Worm (Caenorhabditis elegans) whole organism, midembryonic: ENCODE measurements around the gene T01D3.1.

Experiments
- T22C8.4 ChIP-seq: fragments of 200-800 bp; sonication (Bioruptor generic); IDR thresholded peaks from 2 replicates; pipeline ENCODE4 v1.3.6; 2022; ENCODE audit warnings: missing genetic modification characterization, missing compliant biosample characterization
- cog-1 ChIP-seq: sonication (generic microtip); optimal IDR thresholded peaks from 2 replicates; lab custom pipeline; 2016; ENCODE audit warnings: missing genetic modification characterization, missing compliant biosample characterization
- flt-1 ChIP-seq: fragments of 200-800 bp; sonication (Bioruptor generic); IDR thresholded peaks from 2 replicates; pipeline ENCODE4 v1.3.6; 2022; ENCODE audit warnings: missing genetic modification characterization, missing compliant biosample characterization
- klf-2 ChIP-seq: fragments of 200-800 bp; sonication (Bioruptor generic); conservative IDR thresholded peaks from 2 replicates; pipeline ENCODE4 v1.3.6; 2022; ENCODE audit warnings: missing genetic modification reagents, missing genetic modification characterization, missing compliant biosample characterization
- med-1 ChIP-seq: sonication (generic microtip); optimal IDR thresholded peaks from 2 replicates; lab custom pipeline; 2017; ENCODE audit warnings: missing genetic modification characterization, mild to moderate bottlenecking, missing compliant biosample characterization, antibody characterized with exemption, missing genetic modification reagents; ENCODE audit not compliant: insufficient read depth
- ref-1 ChIP-seq: fragments of 200-800 bp; sonication (Bioruptor generic); conservative IDR thresholded peaks from 2 replicates; pipeline ENCODE4 v1.3.6; 2022; ENCODE audit warnings: missing genetic modification reagents, missing genetic modification characterization, missing compliant biosample characterization
- tab-1 ChIP-seq: fragments of 200-800 bp; sonication (Bioruptor generic); IDR thresholded peaks from 2 replicates; pipeline ENCODE4 v1.3.6; 2022; ENCODE audit warnings: missing genetic modification characterization, missing compliant biosample characterization
- ztf-23 ChIP-seq: fragments of 200-800 bp; sonication (Bioruptor generic); IDR thresholded peaks from 2 replicates; pipeline ENCODE4 v1.3.6; 2022; ENCODE audit warnings: missing genetic modification reagents, missing genetic modification characterization, missing compliant biosample characterization
- ztf-29 ChIP-seq: fragments of 200-800 bp; sonication (Bioruptor generic); IDR thresholded peaks from 2 replicates; pipeline ENCODE4 v1.3.6; 2022; ENCODE audit warnings: missing genetic modification reagents, missing genetic modification characterization, missing compliant biosample characterization

T01D3.1 gene

DNA sequence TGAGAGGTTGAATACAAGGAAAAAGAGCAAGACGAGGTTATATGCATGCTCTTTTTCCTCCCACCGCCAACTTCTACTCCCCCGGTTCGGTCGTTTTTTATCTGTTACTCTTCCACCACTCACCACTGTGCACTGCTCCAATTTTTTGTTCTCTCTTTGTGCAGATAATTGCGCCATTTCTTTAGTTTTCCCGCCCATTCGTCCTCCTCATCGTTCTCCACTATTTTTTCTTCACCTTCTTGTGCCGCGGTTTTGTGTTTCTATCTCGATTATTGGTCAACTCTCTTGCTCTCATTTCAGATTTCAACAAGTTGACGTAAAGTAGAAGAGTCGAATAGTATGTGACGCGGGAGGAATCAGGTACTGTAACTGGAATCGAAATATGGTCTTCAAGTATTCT lies at the start of gene T01D3.1:
Gene T01D3.1, plus strand, starts transcription at position 301 of the 400 bp plus-strand sequence.
- no peak for TF ChIP-seq cog-1 (tag; lab: Kevin White, UChicago)
- TF ChIP-seq med-1 (GFP tag; lab: Kevin White, UChicago), result no peak
- no peak for TF ChIP-seq tab-1 (GFP tag; lab: Robert Waterston, UW)
- TF ChIP-seq ref-1 (GFP tag; lab: Robert Waterston, UW), result no peak
- TF ChIP-seq klf-2 (GFP tag; lab: Robert Waterston, UW), result no peak
- no peak for TF ChIP-seq T22C8.4 (GFP tag; lab: Robert Waterston, UW)
- no peak for TF ChIP-seq flt-1 (GFP tag; lab: Robert Waterston, UW)
- no peak for TF ChIP-seq ztf-23 (GFP tag; lab: Robert Waterston, UW)
- no peak for TF ChIP-seq ztf-29 (GFP tag; lab: Robert Waterston, UW)

DNA sequence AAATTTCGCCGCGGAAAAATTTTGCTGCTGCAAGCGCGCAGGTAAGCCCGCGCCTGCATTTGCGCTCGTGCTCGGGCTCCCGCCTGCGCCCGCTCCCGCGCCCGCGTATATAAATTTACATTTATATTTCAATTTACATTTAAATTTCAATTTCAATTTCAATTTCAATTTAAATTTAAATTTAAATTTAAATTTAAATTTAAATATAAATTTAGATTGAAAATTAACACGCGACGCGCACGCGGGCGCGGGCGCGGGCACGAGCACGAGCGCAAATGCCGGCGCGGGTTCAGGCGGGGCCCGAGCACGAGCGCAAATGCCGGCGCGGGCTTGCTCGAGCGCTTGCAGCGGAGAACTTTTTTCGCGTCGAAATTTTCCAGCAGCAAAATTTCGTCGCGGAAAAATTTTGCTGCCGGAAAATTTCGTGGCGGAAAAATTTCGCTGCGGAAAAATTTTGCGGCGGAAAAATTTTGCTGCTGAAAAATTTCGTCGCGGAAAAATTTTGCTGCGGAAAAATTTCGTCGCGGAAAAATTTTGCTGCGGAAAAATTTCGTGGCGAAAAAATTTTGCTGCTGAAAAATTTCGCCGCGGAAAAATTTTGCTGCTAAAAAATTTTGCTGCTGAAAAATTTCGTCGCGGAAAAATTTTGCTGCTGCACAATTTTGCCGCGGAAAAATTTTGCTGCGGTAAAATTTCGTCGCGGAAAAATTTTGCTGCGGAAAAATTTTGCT lies 43.7 kb upstream of the T01D3.1 start:
- TF ChIP-seq ztf-23 (GFP tag; lab: Robert Waterston, UW) (peak; percentile 51; the same call in 1 of the 2 replicates), tab-1 (GFP tag; lab: Robert Waterston, UW) (peak; percentile 68; the same call in 1 of the 2 replicates), cog-1 (tag; lab: Kevin White, UChicago) (no peak), ref-1 (GFP tag; lab: Robert Waterston, UW) (no peak; the same call in 1 of the 2 replicates), klf-2 (GFP tag; lab: Robert Waterston, UW) (peak; percentile 70), ztf-29 (GFP tag; lab: Robert Waterston, UW) (peak; percentile 47; the same call in 1 of the 2 replicates), flt-1 (GFP tag; lab: Robert Waterston, UW) (peak; percentile 31), med-1 (GFP tag; lab: Kevin White, UChicago) (no peak), T22C8.4 (GFP tag; lab: Robert Waterston, UW) (no peak)

DNA sequence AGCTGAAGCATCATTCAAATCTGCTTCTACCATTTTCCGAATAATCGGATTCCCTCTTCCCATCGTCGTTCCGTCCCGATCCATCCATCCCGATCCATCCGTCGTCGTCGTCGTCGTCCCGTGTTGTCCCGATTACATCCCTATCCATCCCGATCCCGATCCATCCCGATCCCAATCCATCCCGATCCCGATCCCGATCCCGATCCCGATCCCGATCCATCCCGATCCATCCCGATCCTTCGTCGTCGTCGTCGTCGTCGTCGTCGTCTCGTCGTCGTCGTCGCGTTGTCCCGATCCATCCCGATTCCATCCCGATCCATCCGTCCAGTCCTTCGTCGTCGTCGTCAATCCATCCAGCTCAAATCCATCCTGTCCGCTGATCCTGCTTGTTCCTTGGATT lies 42.5 kb upstream of the T01D3.1 start:
- TF ChIP-seq flt-1 (GFP tag; lab: Robert Waterston, UW), result no peak
- TF ChIP-seq tab-1 (GFP tag; lab: Robert Waterston, UW), result no peak
- TF ChIP-seq cog-1 (tag; lab: Kevin White, UChicago), result no peak
- no peak for TF ChIP-seq ref-1 (GFP tag; lab: Robert Waterston, UW)
- no peak for TF ChIP-seq klf-2 (GFP tag; lab: Robert Waterston, UW)
- no peak for TF ChIP-seq T22C8.4 (GFP tag; lab: Robert Waterston, UW)
- no peak for TF ChIP-seq med-1 (GFP tag; lab: Kevin White, UChicago)
- TF ChIP-seq ztf-23 (GFP tag; lab: Robert Waterston, UW), result no peak
- TF ChIP-seq ztf-29 (GFP tag; lab: Robert Waterston, UW), result no peak

DNA sequence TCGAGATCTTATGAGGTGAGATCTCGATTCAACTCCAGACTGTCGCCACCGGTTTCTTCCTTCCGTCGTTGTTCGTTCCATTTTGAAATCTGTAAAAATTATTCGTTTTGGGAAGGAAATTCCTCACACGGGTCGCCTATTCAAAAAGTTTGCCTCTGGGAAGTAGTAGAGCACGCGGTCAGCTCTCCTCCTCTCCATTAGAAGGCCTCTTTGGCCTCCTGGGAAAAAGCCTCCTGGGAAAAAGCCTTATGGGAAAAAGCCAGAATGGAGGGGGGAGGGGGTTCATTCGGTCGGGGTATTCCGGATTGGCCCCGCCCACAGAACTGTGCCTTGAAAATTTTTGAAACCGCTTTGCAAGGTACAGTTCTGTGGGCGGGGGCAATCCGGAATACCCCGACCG lies 42.1 kb upstream of the T01D3.1 start:
- no peak for TF ChIP-seq flt-1 (GFP tag; lab: Robert Waterston, UW)
- TF ChIP-seq ztf-29 (GFP tag; lab: Robert Waterston, UW), result no peak
- no peak for TF ChIP-seq klf-2 (GFP tag; lab: Robert Waterston, UW)
- no peak for TF ChIP-seq tab-1 (GFP tag; lab: Robert Waterston, UW)
- no peak for TF ChIP-seq ref-1 (GFP tag; lab: Robert Waterston, UW)
- TF ChIP-seq med-1 (GFP tag; lab: Kevin White, UChicago), result no peak
- no peak for TF ChIP-seq ztf-23 (GFP tag; lab: Robert Waterston, UW)

DNA sequence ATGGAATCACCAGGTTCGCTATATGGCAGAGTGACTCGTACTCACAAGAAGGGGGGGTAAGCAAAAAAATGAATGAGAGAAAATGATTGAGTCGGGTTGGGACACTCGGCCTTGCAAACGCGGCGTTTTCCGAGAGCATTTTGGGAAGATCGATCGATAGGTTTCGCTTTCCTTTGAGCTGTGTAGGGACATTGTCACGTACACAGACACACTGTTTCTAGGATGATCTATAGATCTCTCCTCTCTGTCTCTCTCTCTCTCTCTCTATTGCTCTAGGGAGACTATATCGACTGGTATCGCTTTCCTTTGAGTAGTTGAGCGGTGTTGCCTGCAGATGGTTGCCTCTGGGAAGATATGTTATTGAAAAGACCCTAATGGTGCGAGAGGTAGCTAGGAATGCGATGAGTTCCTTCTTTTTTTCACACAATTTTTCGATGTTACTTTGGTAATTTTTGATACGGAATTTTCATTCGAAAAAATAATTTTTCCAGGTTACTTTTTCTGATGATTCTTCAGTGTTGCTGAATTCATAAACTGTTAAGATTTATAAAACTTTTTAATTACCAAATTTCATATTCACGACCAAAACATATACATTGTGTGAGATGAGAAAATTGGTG lies 39.9 kb upstream of the T01D3.1 start, which contains the start of gene H37A05.4:
Gene H37A05.4, minus strand, starts transcription at position 51 of the 620 bp plus-strand sequence.
- TF ChIP-seq med-1 (GFP tag; lab: Kevin White, UChicago), result no peak
- no peak for TF ChIP-seq ztf-29 (GFP tag; lab: Robert Waterston, UW)

DNA sequence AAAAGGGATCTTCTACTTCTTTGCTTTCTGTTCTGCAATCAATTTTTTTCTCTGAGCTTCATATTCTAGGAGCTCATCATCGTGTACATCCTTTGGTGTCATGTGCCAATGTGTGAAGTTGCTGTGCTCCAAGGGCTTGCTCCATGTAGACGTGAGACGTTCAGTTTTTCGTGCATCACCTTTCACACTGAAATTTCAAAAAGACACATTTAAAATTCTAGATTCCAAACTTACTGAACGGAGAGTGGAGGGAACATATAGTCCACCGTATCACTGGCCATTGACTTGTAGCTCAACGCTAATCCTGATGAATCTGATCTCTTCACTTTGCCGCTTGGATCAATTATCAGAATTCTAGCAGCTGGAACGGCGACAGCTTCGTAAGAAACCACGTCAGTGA lies 38.9 kb upstream of the T01D3.1 start:
- TF ChIP-seq tab-1 (GFP tag; lab: Robert Waterston, UW), result no peak
- TF ChIP-seq cog-1 (tag; lab: Kevin White, UChicago), result no peak
- TF ChIP-seq T22C8.4 (GFP tag; lab: Robert Waterston, UW), result no peak
- no peak for TF ChIP-seq klf-2 (GFP tag; lab: Robert Waterston, UW)
- no peak for TF ChIP-seq ref-1 (GFP tag; lab: Robert Waterston, UW)
- no peak for TF ChIP-seq ztf-23 (GFP tag; lab: Robert Waterston, UW)
- no peak for TF ChIP-seq ztf-29 (GFP tag; lab: Robert Waterston, UW)
- TF ChIP-seq med-1 (GFP tag; lab: Kevin White, UChicago), result no peak
- no peak for TF ChIP-seq flt-1 (GFP tag; lab: Robert Waterston, UW)

DNA sequence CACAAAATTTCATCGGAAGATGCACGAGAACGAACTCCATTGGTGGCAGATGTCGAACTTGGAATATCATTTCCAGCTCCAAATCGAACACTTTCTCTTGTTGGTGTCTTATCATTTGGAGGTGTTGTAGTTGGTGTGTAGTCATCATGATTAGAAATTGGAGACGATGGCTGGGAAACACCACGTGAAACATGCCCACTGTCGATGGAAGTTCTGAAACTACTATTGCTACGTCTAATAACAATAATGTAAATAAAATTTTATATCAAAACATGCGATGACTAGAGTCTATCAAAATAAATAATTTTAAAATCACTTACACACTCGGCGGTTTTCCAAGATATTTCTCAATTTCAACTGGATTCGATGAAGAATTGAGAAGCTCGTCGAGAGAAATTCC lies 37.4 kb upstream of the T01D3.1 start:
- TF ChIP-seq ztf-29 (GFP tag; lab: Robert Waterston, UW) (no peak), ztf-23 (GFP tag; lab: Robert Waterston, UW) (no peak), tab-1 (GFP tag; lab: Robert Waterston, UW) (no peak), med-1 (GFP tag; lab: Kevin White, UChicago) (no peak), flt-1 (GFP tag; lab: Robert Waterston, UW) (no peak), T22C8.4 (GFP tag; lab: Robert Waterston, UW) (no peak), cog-1 (tag; lab: Kevin White, UChicago) (no peak), ref-1 (GFP tag; lab: Robert Waterston, UW) (no peak), klf-2 (GFP tag; lab: Robert Waterston, UW) (no peak)

DNA sequence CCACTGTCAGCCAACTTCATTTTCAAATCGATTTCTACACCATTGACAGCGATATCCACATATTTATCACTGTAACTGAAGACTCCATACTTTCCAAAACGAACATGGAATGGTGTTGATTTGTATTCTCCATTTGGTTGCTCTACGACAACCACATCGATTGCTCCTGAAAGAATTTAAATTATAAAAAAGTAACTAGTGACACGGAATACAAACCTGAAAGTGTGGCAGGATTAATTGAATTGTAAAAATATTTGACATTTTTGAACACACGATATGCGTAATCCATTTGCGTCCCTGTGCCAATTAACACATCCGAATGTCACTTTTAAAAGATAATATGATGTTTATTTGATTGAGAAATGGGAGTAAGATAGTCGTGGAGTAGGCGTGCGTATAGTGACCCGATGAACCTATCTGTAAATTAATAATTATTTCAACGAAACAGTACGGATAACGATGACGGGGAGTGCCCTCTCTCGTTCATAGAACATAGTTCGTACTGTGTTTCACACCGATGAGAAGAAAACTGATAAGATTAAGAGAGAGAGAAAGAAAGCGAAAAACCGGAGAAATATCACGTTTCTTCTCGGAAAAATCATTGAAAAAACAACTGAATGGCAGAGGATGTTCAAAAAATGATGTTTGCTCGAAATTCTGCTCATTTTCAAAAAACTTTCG lies 35.8 kb upstream of the T01D3.1 start, which contains the start of gene lpin-1:
Gene lpin-1, minus strand, starts transcription at position 417 of the 681 bp plus-strand sequence.
- no peak for TF ChIP-seq cog-1 (tag; lab: Kevin White, UChicago)
